Fruit fly (Drosophila melanogaster) whole organism, embryonic: ENCODE data around the gene CG45428.

ENCODE experiments used
- CG1024 ChIP-seq: fragments of 200-800 bp; sonication (Bioruptor generic); IDR thresholded peaks from 2 replicates; pipeline ENCODE4 v1.3.6; 2022; ENCODE audit warnings: missing biosample characterization, missing genetic modification characterization
- CG10959 ChIP-seq: fragments of 200-800 bp; sonication (Bioruptor generic); IDR thresholded peaks from 2 replicates; pipeline ENCODE4 v1.3.6; 2022; ENCODE audit warnings: missing biosample characterization, missing genetic modification characterization
- CG11456 ChIP-seq: fragments of 200-800 bp; sonication (Bioruptor generic); IDR thresholded peaks from 3 replicates; pipeline ENCODE4 v1.3.6; 2022; ENCODE audit warnings: missing biosample characterization, missing genetic modification characterization
- CG13123 ChIP-seq: fragments of 200-800 bp; sonication (Bioruptor generic); optimal IDR thresholded peaks from 2 replicates; lab custom pipeline; 2016; ENCODE audit warnings: missing biosample characterization, missing genetic modification characterization
- CG13624 ChIP-seq: fragments of 200-800 bp; sonication (Bioruptor generic); optimal IDR thresholded peaks from 2 replicates; lab custom pipeline; 2016; ENCODE audit warnings: missing biosample characterization, missing genetic modification characterization
- CG13894 ChIP-seq: fragments of 200-800 bp; sonication (Bioruptor generic); optimal IDR thresholded peaks from 3 replicates; lab custom pipeline; 2018; ENCODE audit warnings: missing biosample characterization, mild to moderate bottlenecking, missing genetic modification characterization, moderate library complexity
- CG15011 ChIP-seq: fragments of 200-800 bp; sonication (Bioruptor generic); optimal IDR thresholded peaks from 3 replicates; lab custom pipeline; 2018; ENCODE audit warnings: missing biosample characterization, mild to moderate bottlenecking, missing genetic modification characterization
- CG1603 ChIP-seq: fragments of 200-800 bp; sonication (Bioruptor generic); optimal IDR thresholded peaks from 2 replicates; lab custom pipeline; 2019; ENCODE audit warnings: missing biosample characterization, mild to moderate bottlenecking, missing genetic modification characterization, moderate library complexity
- CG2202 ChIP-seq: fragments of 200-800 bp; sonication (Bioruptor generic); optimal IDR thresholded peaks from 2 replicates; lab custom pipeline; 2018; ENCODE audit warnings: missing biosample characterization, mild to moderate bottlenecking, missing genetic modification characterization
- CG2889 ChIP-seq: fragments of 200-800 bp; sonication (Bioruptor generic); IDR thresholded peaks from 3 replicates; pipeline ENCODE4 v1.3.6; 2022; ENCODE audit warnings: missing biosample characterization, missing genetic modification characterization
- CG30403 ChIP-seq: fragments of 200-800 bp; sonication (Bioruptor generic); optimal IDR thresholded peaks from 3 replicates; lab custom pipeline; 2016; ENCODE audit warnings: missing biosample characterization, missing genetic modification characterization
- CG3065 ChIP-seq: fragments of 200-800 bp; sonication (Bioruptor generic); optimal IDR thresholded peaks from 2 replicates; lab custom pipeline; 2016; ENCODE audit warnings: missing biosample characterization, missing genetic modification characterization
- CG33557 ChIP-seq: fragments of 200-800 bp; sonication (Bioruptor generic); optimal IDR thresholded peaks from 2 replicates; lab custom pipeline; 2019; ENCODE audit warnings: missing biosample characterization, mild to moderate bottlenecking, missing genetic modification characterization, moderate library complexity
- CG34376 ChIP-seq: fragments of 200-800 bp; sonication (Bioruptor generic); optimal IDR thresholded peaks from 2 replicates; lab custom pipeline; 2018; ENCODE audit warnings: missing biosample characterization, mild to moderate bottlenecking, missing genetic modification characterization
- CG3847 ChIP-seq: fragments of 200-800 bp; sonication (Bioruptor generic); IDR thresholded peaks from 2 replicates; pipeline ENCODE4 v1.3.6; 2022; ENCODE audit warnings: missing biosample characterization, missing genetic modification characterization
- CG6654 ChIP-seq: fragments of 200-800 bp; sonication (Bioruptor generic); optimal IDR thresholded peaks from 2 replicates; lab custom pipeline; 2017; ENCODE audit warnings: missing biosample characterization, mild to moderate bottlenecking, missing genetic modification characterization
- CG6689 ChIP-seq: fragments of 200-800 bp; sonication (Bioruptor generic); IDR thresholded peaks from 2 replicates; pipeline ENCODE4 v1.3.6; 2022; ENCODE audit warnings: missing biosample characterization, missing genetic modification characterization
- CG7271 ChIP-seq: fragments of 200-800 bp; sonication (Bioruptor generic); optimal IDR thresholded peaks from 2 replicates; lab custom pipeline; 2018; ENCODE audit warnings: missing biosample characterization, mild to moderate bottlenecking, missing genetic modification characterization, moderate library complexity
- CG7372 ChIP-seq: fragments of 200-800 bp; sonication (Bioruptor generic); IDR thresholded peaks from 2 replicates; pipeline ENCODE4 v1.3.6; 2022; ENCODE audit warnings: missing biosample characterization, missing genetic modification characterization
- CG8388 ChIP-seq: fragments of 200-800 bp; sonication (Bioruptor generic); optimal IDR thresholded peaks from 2 replicates; lab custom pipeline; 2019; ENCODE audit warnings: missing biosample characterization, mild to moderate bottlenecking, missing genetic modification characterization, moderate library complexity
- D19A ChIP-seq: fragments of 200-800 bp; optimal IDR thresholded peaks from 3 replicates; lab custom pipeline; 2019; ENCODE audit warnings: missing biosample characterization, mild to moderate bottlenecking, missing genetic modification characterization, moderate library complexity
- Dbx ChIP-seq: fragments of 200-800 bp; sonication (Bioruptor generic); IDR thresholded peaks from 3 replicates; pipeline ENCODE4 v1.3.6; 2022; ENCODE audit warnings: missing biosample characterization, missing genetic modification characterization
- Drgx ChIP-seq: fragments of 200-800 bp; sonication (Bioruptor generic); IDR thresholded peaks from 2 replicates; pipeline ENCODE4 v1.3.6; 2022; ENCODE audit warnings: missing biosample characterization, missing genetic modification characterization
- Ets97D ChIP-seq: fragments of 200-800 bp; sonication (Bioruptor generic); optimal IDR thresholded peaks from 3 replicates; lab custom pipeline; 2016; ENCODE audit warnings: missing biosample characterization, missing genetic modification characterization
- Hey ChIP-seq: fragments of 200-800 bp; sonication (Bioruptor generic); optimal IDR thresholded peaks from 3 replicates; lab custom pipeline; 2018; ENCODE audit warnings: missing biosample characterization, mild to moderate bottlenecking, missing genetic modification characterization
- Jarid2 ChIP-seq: fragments of 200-800 bp; sonication (Bioruptor generic); optimal IDR thresholded peaks from 3 replicates; lab custom pipeline; 2017; ENCODE audit warnings: mild to moderate bottlenecking, missing biosample characterization, missing genetic modification reagents, missing genetic modification characterization
- Lhr ChIP-seq: fragments of 200-800 bp; sonication (Bioruptor generic); optimal IDR thresholded peaks from 3 replicates; lab custom pipeline; 2017; ENCODE audit warnings: mild to moderate bottlenecking, missing biosample characterization, missing genetic modification reagents, missing genetic modification characterization
- NFAT ChIP-seq: fragments of 200-800 bp; sonication (Bioruptor generic); IDR thresholded peaks from 2 replicates; pipeline ENCODE4 v1.3.6; 2022; ENCODE audit warnings: missing biosample characterization, missing genetic modification characterization
- NfI ChIP-seq: fragments of 200-800 bp; sonication (Bioruptor generic); optimal IDR thresholded peaks from 3 replicates; lab custom pipeline; 2018; ENCODE audit warnings: missing biosample characterization, mild to moderate bottlenecking, missing genetic modification characterization, moderate library complexity
- Ravus ChIP-seq: fragments of 200-800 bp; sonication (Bioruptor generic); IDR thresholded peaks from 2 replicates; pipeline ENCODE4 v1.3.6; 2022; ENCODE audit warnings: missing biosample characterization, missing genetic modification characterization
- Rx ChIP-seq: fragments of 200-800 bp; sonication (Bioruptor generic); IDR thresholded peaks from 2 replicates; pipeline ENCODE4 v1.3.6; 2022; ENCODE audit warnings: missing biosample characterization, missing genetic modification characterization
- Tbp ChIP-seq: fragments of >200 bp; optimal IDR thresholded peaks from 2 replicates; lab custom pipeline; 2018; ENCODE audit warnings: missing biosample characterization, missing genetic modification characterization
- Usf ChIP-seq: fragments of 200-800 bp; sonication (Bioruptor generic); optimal IDR thresholded peaks from 2 replicates; lab custom pipeline; 2017; ENCODE audit warnings: missing genotype, missing biosample characterization, missing genetic modification characterization
- YL-1 ChIP-seq: fragments of 200-800 bp; sonication (Bioruptor generic); optimal IDR thresholded peaks from 3 replicates; lab custom pipeline; 2017; ENCODE audit warnings: missing biosample characterization, mild to moderate bottlenecking, missing genetic modification characterization
- al ChIP-seq: fragments of 200-800 bp; sonication (Bioruptor generic); IDR thresholded peaks from 2 replicates; pipeline ENCODE4 v1.3.6; 2022; ENCODE audit warnings: missing biosample characterization, missing genetic modification characterization
- bab2 ChIP-seq: fragments of 200-800 bp; sonication (Bioruptor generic); optimal IDR thresholded peaks from 2 replicates; lab custom pipeline; 2016; ENCODE audit warnings: missing biosample characterization, missing genetic modification characterization
- corto ChIP-seq: fragments of 200-800 bp; sonication (Bioruptor generic); optimal IDR thresholded peaks from 2 replicates; lab custom pipeline; 2016; ENCODE audit warnings: missing biosample characterization, mild to moderate bottlenecking, missing genetic modification characterization, moderate library complexity
- disco-r ChIP-seq: fragments of 200-800 bp; sonication (Bioruptor generic); optimal IDR thresholded peaks from 2 replicates; lab custom pipeline; 2016; ENCODE audit warnings: missing biosample characterization, missing genetic modification characterization
- dm ChIP-seq: fragments of 200-800 bp; sonication (Bioruptor generic); optimal IDR thresholded peaks from 3 replicates; lab custom pipeline; 2016; ENCODE audit warnings: missing biosample characterization, missing genetic modification characterization
- grn ChIP-seq: fragments of 200-800 bp; sonication (Bioruptor generic); optimal IDR thresholded peaks from 3 replicates; lab custom pipeline; 2017; ENCODE audit warnings: missing biosample characterization, missing genetic modification characterization
- gro ChIP-seq: fragments of 200-800 bp; sonication (Bioruptor generic); optimal IDR thresholded peaks from 2 replicates; lab custom pipeline; 2016; ENCODE audit warnings: missing biosample characterization, missing genetic modification characterization
- hb ChIP-seq: fragments of 200-800 bp; sonication (Bioruptor generic); IDR thresholded peaks from 3 replicates; pipeline ENCODE4 v1.3.6; 2022; ENCODE audit warnings: missing biosample characterization, missing genetic modification characterization; ENCODE audit not compliant: partially characterized antibody
- hth ChIP-seq: fragments of >200 bp; optimal IDR thresholded peaks from 2 replicates; lab custom pipeline; 2017; ENCODE audit warnings: inconsistent platforms
- odd ChIP-seq: fragments of 200-800 bp; sonication (Bioruptor generic); optimal IDR thresholded peaks from 2 replicates; lab custom pipeline; 2017; ENCODE audit warnings: missing biosample characterization, mild to moderate bottlenecking, missing genetic modification characterization
- psq ChIP-seq: fragments of 200-800 bp; sonication (Bioruptor generic); optimal IDR thresholded peaks from 2 replicates; lab custom pipeline; 2017; ENCODE audit warnings: missing biosample characterization, missing genetic modification characterization
- repo ChIP-seq: fragments of 200-800 bp; sonication (Bioruptor generic); optimal IDR thresholded peaks from 2 replicates; lab custom pipeline; 2016; ENCODE audit warnings: missing biosample characterization, missing genetic modification characterization
- shn ChIP-seq: fragments of 200-800 bp; sonication (Bioruptor generic); optimal IDR thresholded peaks from 3 replicates; lab custom pipeline; 2016; ENCODE audit warnings: missing biosample characterization, missing genetic modification characterization
- sob ChIP-seq: fragments of 200-800 bp; sonication (Bioruptor generic); IDR thresholded peaks from 2 replicates; pipeline ENCODE4 v1.3.6; 2022; ENCODE audit warnings: missing biosample characterization, missing genetic modification characterization
- tap ChIP-seq: fragments of 200-800 bp; optimal IDR thresholded peaks from 3 replicates; lab custom pipeline; 2019; ENCODE audit warnings: missing biosample characterization, mild to moderate bottlenecking, missing genetic modification characterization, moderate library complexity
- tna ChIP-seq: fragments of 200-800 bp; sonication (Bioruptor generic); IDR thresholded peaks from 2 replicates; pipeline ENCODE4 v1.3.6; 2022; ENCODE audit warnings: missing biosample characterization, missing genetic modification characterization; ENCODE audit not compliant: partially characterized antibody
- zen ChIP-seq: fragments of 200-800 bp; sonication (Bioruptor generic); optimal IDR thresholded peaks from 3 replicates; lab custom pipeline; 2018; ENCODE audit warnings: missing biosample characterization, mild to moderate bottlenecking, missing genetic modification characterization, moderate library complexity

CG45428 gene

DNA sequence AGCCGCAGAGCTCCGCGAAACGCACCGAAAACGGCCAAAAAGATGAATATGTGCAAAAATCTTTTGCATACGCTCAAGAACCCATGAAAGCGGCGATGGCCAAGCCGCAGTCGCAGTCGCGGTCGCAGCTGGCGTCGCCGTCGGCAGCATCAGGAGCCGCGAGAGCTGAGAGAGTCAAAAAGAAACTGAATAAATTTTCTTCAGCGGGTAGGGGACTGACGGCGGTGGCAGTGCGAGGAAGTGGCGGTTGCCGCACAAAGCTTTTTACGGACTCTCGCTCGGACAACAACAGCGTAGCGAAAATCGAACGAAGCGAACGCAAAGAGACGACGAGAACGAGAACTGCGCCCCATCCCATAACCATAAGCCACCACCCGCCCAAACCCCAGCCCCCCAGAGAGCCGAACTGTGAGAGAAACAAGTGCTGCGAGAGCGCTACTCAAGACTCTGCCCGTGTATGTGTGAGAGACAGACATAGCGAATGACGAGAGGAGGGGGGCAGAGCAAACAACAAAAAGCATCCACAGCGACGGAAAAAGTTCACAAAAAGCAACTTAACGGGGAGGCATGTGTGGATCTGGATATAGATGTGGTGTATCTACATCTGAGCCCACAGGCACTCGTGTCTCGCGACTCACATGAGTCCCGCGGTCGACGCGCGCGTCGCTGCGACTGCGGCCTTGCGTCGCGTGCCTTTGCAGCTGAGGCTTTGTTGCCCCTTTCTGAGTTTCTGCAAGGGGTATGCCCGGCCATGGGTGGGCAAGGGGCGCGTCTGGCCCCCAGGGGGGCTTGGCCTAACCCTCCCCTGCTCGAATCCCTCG, 1.5 kb downstream of the CG45428 start, which contains the start of gene jim (continued):
- TF ChIP-seq Ravus (GFP tag; lab: Robert Waterston, UW) (no peak), CG1603 (tag; lab: Kevin White, UChicago) (no peak), CG2202 (no peak), repo (GFP tag; lab: Kevin White, UChicago) (no peak), Tbp (GFP tag; lab: Kevin White, UChicago) (no peak), CG34376 (GFP tag; lab: Kevin White, UChicago) (peak; percentile 13), shn (GFP tag; lab: Kevin White, UChicago) (no peak), disco-r (GFP tag; lab: Kevin White, UChicago) (peak; percentile 22), dm (GFP tag; lab: Kevin White, UChicago) (no peak), CG6654 (no peak), grn (no peak), tna (GFP tag; lab: Robert Waterston, UW) (no peak), Ets97D (GFP tag; lab: Kevin White, UChicago) (no peak), CG15011 (no peak), Usf (GFP tag; lab: Kevin White, UChicago) (no peak), sob (GFP tag; lab: Robert Waterston, UW) (no peak), CG30403 (GFP tag; lab: Kevin White, UChicago) (no peak), CG7271 (tag; lab: Kevin White, UChicago) (no peak), CG2889 (GFP tag; lab: Robert Waterston, UW) (no peak), odd (GFP tag; lab: Kevin White, UChicago) (no peak), gro (GFP tag; lab: Kevin White, UChicago) (no peak), CG6689 (GFP tag; lab: Robert Waterston, UW) (no peak), CG13123 (GFP tag; lab: Kevin White, UChicago) (no peak), D19A (tag; lab: Kevin White, UChicago) (no peak), Rx (GFP tag; lab: Robert Waterston, UW) (no peak), Hey (no peak), CG10959 (GFP tag; lab: Robert Waterston, UW) (no peak), CG1024 (GFP tag; lab: Robert Waterston, UW) (no peak), zen (tag; lab: Kevin White, UChicago) (no peak), tap (no peak), CG13894 (tag; lab: Kevin White, UChicago) (peak; percentile 79), CG13624 (GFP tag; lab: Kevin White, UChicago) (no peak), Drgx (GFP tag; lab: Robert Waterston, UW) (peak; percentile 62), NFAT (peak; percentile 45; the same call in 1 of the 2 replicates), NfI (no peak), Lhr (no peak), hth (lab: Kevin White, UChicago) (no peak), hb (GFP tag; lab: Robert Waterston, UW) (no peak), CG7372 (GFP tag; lab: Robert Waterston, UW) (no peak), psq (GFP tag; lab: Kevin White, UChicago) (peak; percentile 9), CG33557 (GFP tag; lab: Kevin White, UChicago) (no peak), corto (GFP tag; lab: Kevin White, UChicago) (peak; percentile 63), CG8388 (GFP tag; lab: Kevin White, UChicago) (no peak), bab2 (GFP tag; lab: Kevin White, UChicago) (no peak), al (no peak), CG3847 (no peak), CG11456 (GFP tag; lab: Robert Waterston, UW) (0 out of 3 replicates have a peak, but pooled peaks have one; percentile 14), Jarid2 (GFP tag; lab: Kevin White, UChicago) (peak; percentile 25), Dbx (GFP tag; lab: Robert Waterston, UW) (no peak; the same call in 2 of the 3 replicates), YL-1 (GFP tag; lab: Kevin White, UChicago) (no peak), CG3065 (GFP tag; lab: Kevin White, UChicago) (no peak)
